Worm (Caenorhabditis elegans) whole organism, L1 larva: ENCODE results near the gene lgg-3.

Experiments
- efl-1 ChIP-seq, 4 experiments: fragments of 150-350 bp; optimal IDR thresholded peaks in 3 of 4; peaks in 1 of 4; 1 replicate in 1 of 4; 2 replicates in 3 of 4; lab custom pipeline; 2014; ENCODE audit warnings: missing biosample characterization in 2 of 4, missing genetic modification characterization in 2 of 4, missing genetic modification reagents in 2 of 4
- lin-14 ChIP-seq: fragments of 200-800 bp; sonication (Bioruptor generic); optimal IDR thresholded peaks from 2 replicates; lab custom pipeline; 2018; ENCODE audit warnings: mild to moderate bottlenecking, missing genetic modification characterization, moderate library complexity, missing compliant biosample characterization
- lin-39 ChIP-seq: fragments of 150-350 bp; optimal IDR thresholded peaks from 2 replicates; lab custom pipeline; 2014; ENCODE audit warnings: missing biosample characterization, missing genetic modification reagents, missing genetic modification characterization
- lsy-2 ChIP-seq, 2 experiments: fragments of 150-350 bp; optimal IDR thresholded peaks; 2 replicates each; lab custom pipeline; 2014; ENCODE audit warnings: missing biosample characterization in 2 of 2, missing genetic modification characterization in 2 of 2
- nhr-237 ChIP-seq: fragments of 150-350 bp; optimal IDR thresholded peaks from 2 replicates; lab custom pipeline; 2014; ENCODE audit warnings: missing biosample characterization, missing genetic modification characterization
- nhr-76 ChIP-seq: sonication (generic microtip); optimal IDR thresholded peaks from 2 replicates; lab custom pipeline; 2017; ENCODE audit warnings: missing biosample characterization, missing genetic modification characterization
- unc-62 ChIP-seq: fragments of 150-350 bp; optimal IDR thresholded peaks from 2 replicates; lab custom pipeline; 2014; ENCODE audit warnings: missing biosample characterization, missing genetic modification reagents, missing genetic modification characterization

- TF ChIP-seq nhr-76: no peak
- no peak for TF ChIP-seq nhr-237 (tag; lab: Kevin White, UChicago)
- no peak for TF ChIP-seq lsy-2 (tag; optimal IDR thresholded peaks at IDR 0.05; lab: Kevin White, UChicago)
- TF ChIP-seq lin-14 (GFP tag; lab: Kevin White, UChicago): no peak
- no peak for TF ChIP-seq lin-39
- TF ChIP-seq unc-62 (GFP tag; lab: Kevin White, UChicago): no peak
- TF ChIP-seq efl-1 (optimal IDR thresholded peaks at IDR 0.05; lab: Kevin White, UChicago): no peak
- no peak for TF ChIP-seq efl-1 (GFP tag; optimal IDR thresholded peaks at IDR 0.05 in 1 of 2; lab: Kevin White, UChicago)
Measured at ce11 chrIII:5711881-5712643, 14.2 kb upstream of the lgg-3 start.
